Fruit fly (Drosophila melanogaster): ENCODE data around the gene ND-B22.

The ND-B22 gene

dm6 chr2L:13373435-13374242 is 2.7 kb upstream of the ND-B22 start, which contains the start of the genes Bdp1 and CG6565 (continued):
- TF ChIP-seq Six4 (GFP tag; optimal IDR thresholded peaks at IDR 0.05) (peak; percentile 96), CG10543 (GFP tag; optimal IDR thresholded peaks at IDR 0.05) (peak; percentile 98), CHES-1-like (GFP tag; optimal IDR thresholded peaks at IDR 0.05) (peak; percentile 98), jigr1 (GFP tag; IDR thresholded peaks at IDR 0.05) (peak; percentile 96), stc (GFP tag; IDR thresholded peaks at IDR 0.05) (peak; percentile 83), ind (GFP tag; optimal IDR thresholded peaks at IDR 0.05) (peak; percentile 98), Gug (GFP tag; IDR thresholded peaks at IDR 0.05) (peak; percentile 98), CG33557 (GFP tag; optimal IDR thresholded peaks at IDR 0.05) (peak; percentile 96), CG6689 (GFP tag; IDR thresholded peaks at IDR 0.05) (peak; percentile 98), org-1 (GFP tag; optimal IDR thresholded peaks at IDR 0.05) (peak; percentile 96), TFAM (GFP tag; optimal IDR thresholded peaks at IDR 0.05) (peak; percentile 75), CG14860 (GFP tag; IDR thresholded peaks at IDR 0.05; ENCODE audit: partially characterized antibody) (no peak), nerfin-1 (tag; optimal IDR thresholded peaks at IDR 0.05) (peak; percentile 92), CG7786 (GFP tag; optimal IDR thresholded peaks at IDR 0.05) (peak; percentile 99), dpn (GFP tag; optimal IDR thresholded peaks at IDR 0.05) (peak; percentile 98 to 99), slp2 (GFP tag; optimal IDR thresholded peaks at IDR 0.05) (peak; percentile 99), HLH54F (GFP tag; optimal IDR thresholded peaks at IDR 0.05) (peak; percentile 99), CG8089 (GFP tag; optimal IDR thresholded peaks at IDR 0.05) (peak; percentile 98), wdn (GFP tag; IDR thresholded peaks at IDR 0.05) (peak; percentile 86), CG31224 (GFP tag; IDR thresholded peaks at IDR 0.05) (peak; percentile 90), CG16779 (GFP tag; IDR thresholded peaks at IDR 0.05) (peak; percentile 65; the same call in 1 of the 2 replicates), ATbp (GFP tag; optimal IDR thresholded peaks at IDR 0.05) (peak; percentile 91), Lim3 (GFP tag; IDR thresholded peaks at IDR 0.05) (peak; percentile 84), Asciz (GFP tag; optimal IDR thresholded peaks at IDR 0.05) (peak; percentile 93), amos (GFP tag; IDR thresholded peaks at IDR 0.05; ENCODE audit: partially characterized antibody) (0 out of 2 replicates have a peak, but pooled peaks have one; percentile 10), ems (GFP tag; optimal IDR thresholded peaks at IDR 0.05) (peak; percentile 98), zfh1 (GFP tag; IDR thresholded peaks at IDR 0.05) (peak; percentile 94), gsb-n (tag; optimal IDR thresholded peaks at IDR 0.05) (peak; percentile 96), CrebB (tag; optimal IDR thresholded peaks at IDR 0.05) (peak; percentile 88), CG10366 (GFP tag; IDR thresholded peaks at IDR 0.05) (peak; percentile 94), HLH4C (GFP tag; IDR thresholded peaks at IDR 0.05; ENCODE audit: partially characterized antibody) (no peak), CG15011 (GFP tag; optimal IDR thresholded peaks at IDR 0.05) (peak; percentile 94), Dbx (GFP tag; IDR thresholded peaks at IDR 0.05) (peak; percentile 97), CG10321 (GFP tag; IDR thresholded peaks at IDR 0.05) (peak; percentile 58; the same call in 1 of the 2 replicates), Fer2 (tag; optimal IDR thresholded peaks at IDR 0.05) (peak; percentile 93), kah (GFP tag; optimal IDR thresholded peaks at IDR 0.05) (peak; percentile 79), CG15514 (GFP tag; optimal IDR thresholded peaks at IDR 0.05) (peak; percentile 89), CG9609 (GFP tag; optimal IDR thresholded peaks at IDR 0.05) (peak; percentile 99), CG4424 (GFP tag; optimal IDR thresholded peaks at IDR 0.05) (peak; percentile 99), crp (GFP tag; optimal IDR thresholded peaks at IDR 0.05) (peak; percentile 8 to 76), abd-A (tag; optimal IDR thresholded peaks at IDR 0.05) (no peak), fru (optimal IDR thresholded peaks at IDR 0.05) (no peak), pan (optimal IDR thresholded peaks at IDR 0.05) (no peak), pan (GFP tag; optimal IDR thresholded peaks at IDR 0.05 in 1 of 2, IDR thresholded peaks at IDR 0.05 in 1 of 2) (peak in 1 of 2 experiments; percentile 92), CG18599 (GFP tag; optimal IDR thresholded peaks at IDR 0.05) (peak; percentile 95), CG4730 (GFP tag; IDR thresholded peaks at IDR 0.05) (peak; percentile 94), yki (optimal IDR thresholded peaks at IDR 0.05) (no peak), CG13123 (GFP tag; optimal IDR thresholded peaks at IDR 0.05) (peak; percentile 96), ttk (GFP tag; IDR thresholded peaks at IDR 0.05) (peak; percentile 91), CG1233 (GFP tag; optimal IDR thresholded peaks at IDR 0.05) (peak; percentile 96)

All from whole organism, embryonic.